Fruit fly (Drosophila melanogaster) whole organism, embryonic: ENCODE results near the gene CG3408.

Source experiments
- CG10321 ChIP-seq: fragments of 200-800 bp; sonication (Bioruptor generic); IDR thresholded peaks from 2 replicates; pipeline ENCODE4 v1.3.6; 2022; ENCODE audit warnings: missing biosample characterization, missing genetic modification characterization
- CG10431 ChIP-seq: fragments of 200-800 bp; sonication (Bioruptor generic); optimal IDR thresholded peaks from 3 replicates; lab custom pipeline; 2018; ENCODE audit warnings: missing biosample characterization, mild to moderate bottlenecking, missing genetic modification characterization
- CG11093 ChIP-seq: fragments of 200-800 bp; sonication (Bioruptor generic); IDR thresholded peaks from 3 replicates; pipeline ENCODE4 v1.3.6; 2022; ENCODE audit warnings: missing biosample characterization, missing genetic modification characterization
- CG11696 ChIP-seq: fragments of 200-800 bp; sonication (Bioruptor generic); IDR thresholded peaks from 2 replicates; pipeline ENCODE4 v1.3.6; 2022; ENCODE audit warnings: missing biosample characterization, missing genetic modification characterization
- CG12391 ChIP-seq: fragments of 200-800 bp; sonication (Bioruptor generic); optimal IDR thresholded peaks from 3 replicates; lab custom pipeline; 2018; ENCODE audit warnings: missing biosample characterization, mild to moderate bottlenecking, missing genetic modification characterization, moderate library complexity
- CG13775 ChIP-seq: fragments of 200-800 bp; sonication (Bioruptor generic); optimal IDR thresholded peaks from 3 replicates; lab custom pipeline; 2017; ENCODE audit warnings: missing biosample characterization, mild to moderate bottlenecking, missing genetic modification characterization
- CG14441 ChIP-seq: fragments of 200-800 bp; sonication (Bioruptor generic); IDR thresholded peaks from 2 replicates; pipeline ENCODE4 v1.3.6; 2022; ENCODE audit warnings: missing biosample characterization, missing genetic modification characterization
- CG15269 ChIP-seq: fragments of 200-800 bp; sonication (Bioruptor generic); optimal IDR thresholded peaks from 2 replicates; lab custom pipeline; 2018; ENCODE audit warnings: missing biosample characterization, mild to moderate bottlenecking, missing genetic modification characterization, moderate library complexity
- CG16863 ChIP-seq: fragments of 200-800 bp; sonication (Bioruptor generic); optimal IDR thresholded peaks from 3 replicates; lab custom pipeline; 2016; ENCODE audit warnings: missing biosample characterization, missing genetic modification characterization
- CG17829 ChIP-seq: fragments of 200-800 bp; optimal IDR thresholded peaks from 2 replicates; lab custom pipeline; 2019; ENCODE audit warnings: missing biosample characterization, mild to moderate bottlenecking, missing genetic modification characterization, moderate library complexity
- CG1792 ChIP-seq: fragments of 200-800 bp; sonication (Bioruptor generic); optimal IDR thresholded peaks from 2 replicates; lab custom pipeline; 2016; ENCODE audit warnings: missing biosample characterization, missing genetic modification characterization
- CG18262 ChIP-seq: fragments of 200-800 bp; optimal IDR thresholded peaks from 3 replicates; lab custom pipeline; 2019; ENCODE audit warnings: missing biosample characterization, mild to moderate bottlenecking, missing genetic modification characterization, moderate library complexity
- CG18599 ChIP-seq: fragments of 200-800 bp; sonication (Bioruptor generic); optimal IDR thresholded peaks from 3 replicates; lab custom pipeline; 2017; ENCODE audit warnings: missing biosample characterization, missing genetic modification characterization, mild to moderate bottlenecking, moderate library complexity, missing genetic modification reagents
- CG34224 ChIP-seq: fragments of 200-800 bp; sonication (Bioruptor generic); IDR thresholded peaks from 3 replicates; pipeline ENCODE4 v1.3.6; 2022; ENCODE audit warnings: missing biosample characterization, missing genetic modification characterization; ENCODE audit not compliant: partially characterized antibody
- CG4617 ChIP-seq: fragments of 200-800 bp; sonication (Bioruptor generic); optimal IDR thresholded peaks from 3 replicates; lab custom pipeline; 2016; ENCODE audit warnings: missing biosample characterization, missing genetic modification characterization, borderline replicate concordance
- CG4854 ChIP-seq: fragments of 200-800 bp; sonication (Bioruptor generic); optimal IDR thresholded peaks from 2 replicates; lab custom pipeline; 2016; ENCODE audit warnings: missing biosample characterization, missing genetic modification characterization, inconsistent platforms
- CG6854 ChIP-seq: fragments of 200-800 bp; sonication (Bioruptor generic); optimal IDR thresholded peaks from 3 replicates; lab custom pipeline; 2017; ENCODE audit warnings: missing biosample characterization, mild to moderate bottlenecking, missing genetic modification characterization
- CG7271 ChIP-seq: fragments of 200-800 bp; sonication (Bioruptor generic); optimal IDR thresholded peaks from 2 replicates; lab custom pipeline; 2018; ENCODE audit warnings: missing biosample characterization, mild to moderate bottlenecking, missing genetic modification characterization, moderate library complexity
- CG8089 ChIP-seq: fragments of 200-800 bp; sonication (Bioruptor generic); optimal IDR thresholded peaks from 3 replicates; lab custom pipeline; 2016; ENCODE audit warnings: missing biosample characterization, missing genetic modification characterization
- CG9932 ChIP-seq: fragments of 200-800 bp; sonication (Bioruptor generic); IDR thresholded peaks from 2 replicates; pipeline ENCODE4 v1.3.6; 2022; ENCODE audit warnings: missing biosample characterization, missing genetic modification characterization
- CoRest ChIP-seq: fragments of 200-800 bp; sonication (Bioruptor generic); optimal IDR thresholded peaks from 3 replicates; lab custom pipeline; 2018; ENCODE audit warnings: missing biosample characterization, mild to moderate bottlenecking, missing genetic modification characterization, moderate library complexity
- D19A ChIP-seq: fragments of 200-800 bp; optimal IDR thresholded peaks from 3 replicates; lab custom pipeline; 2019; ENCODE audit warnings: missing biosample characterization, mild to moderate bottlenecking, missing genetic modification characterization, moderate library complexity
- D19B ChIP-seq: fragments of 200-800 bp; sonication (Bioruptor generic); optimal IDR thresholded peaks from 2 replicates; lab custom pipeline; 2017; ENCODE audit warnings: missing biosample characterization, mild to moderate bottlenecking, missing genetic modification characterization
- Dp ChIP-seq: fragments of 200-800 bp; sonication (Bioruptor generic); optimal IDR thresholded peaks from 2 replicates; lab custom pipeline; 2018; ENCODE audit warnings: missing biosample characterization, mild to moderate bottlenecking, missing genetic modification characterization, moderate library complexity
- Drgx ChIP-seq: fragments of 200-800 bp; sonication (Bioruptor generic); IDR thresholded peaks from 2 replicates; pipeline ENCODE4 v1.3.6; 2022; ENCODE audit warnings: missing biosample characterization, missing genetic modification characterization
- Hey ChIP-seq: fragments of 200-800 bp; sonication (Bioruptor generic); optimal IDR thresholded peaks from 3 replicates; lab custom pipeline; 2018; ENCODE audit warnings: missing biosample characterization, mild to moderate bottlenecking, missing genetic modification characterization
- NK7.1 ChIP-seq: fragments of 200-800 bp; sonication (Bioruptor generic); optimal IDR thresholded peaks from 3 replicates; lab custom pipeline; 2016; ENCODE audit warnings: missing biosample characterization, missing genetic modification characterization
- Nf-YA ChIP-seq: fragments of 200-800 bp; sonication (Bioruptor generic); IDR thresholded peaks from 2 replicates; pipeline ENCODE4 v1.3.6; 2022; ENCODE audit warnings: missing biosample characterization, missing genetic modification characterization
- Optix ChIP-seq: fragments of 200-800 bp; sonication (Bioruptor generic); IDR thresholded peaks from 3 replicates; pipeline ENCODE4 v1.3.6; 2022; ENCODE audit warnings: missing biosample characterization, missing genetic modification characterization
- Side ChIP-seq: fragments of 200-800 bp; sonication (Bioruptor generic); optimal IDR thresholded peaks from 2 replicates; lab custom pipeline; 2016; ENCODE audit warnings: missing biosample characterization, missing genetic modification characterization
- Usf ChIP-seq: fragments of 200-800 bp; sonication (Bioruptor generic); optimal IDR thresholded peaks from 2 replicates; lab custom pipeline; 2017; ENCODE audit warnings: missing genotype, missing biosample characterization, missing genetic modification characterization
- abd-A ChIP-seq: fragments of 200-800 bp; sonication (Bioruptor generic); optimal IDR thresholded peaks from 3 replicates; lab custom pipeline; 2019; ENCODE audit warnings: missing biosample characterization, mild to moderate bottlenecking, missing genetic modification characterization, moderate library complexity
- ash1 ChIP-seq: fragments of 200-800 bp; sonication (Bioruptor generic); optimal IDR thresholded peaks from 2 replicates; lab custom pipeline; 2018; ENCODE audit warnings: missing biosample characterization, mild to moderate bottlenecking, missing genetic modification characterization
- corto ChIP-seq: fragments of 200-800 bp; sonication (Bioruptor generic); optimal IDR thresholded peaks from 2 replicates; lab custom pipeline; 2016; ENCODE audit warnings: missing biosample characterization, mild to moderate bottlenecking, missing genetic modification characterization, moderate library complexity
- crp ChIP-seq, 2 experiments: fragments of 200-800 bp; sonication (Bioruptor generic); optimal IDR thresholded peaks; 2 replicates in 1 of 2; 3 replicates in 1 of 2; lab custom pipeline; 2017; ENCODE audit warnings: missing biosample characterization in 2 of 2, missing genetic modification characterization in 2 of 2, mild to moderate bottlenecking in 1 of 2, moderate library complexity in 1 of 2
- cwo ChIP-seq: fragments of 200-800 bp; sonication (Bioruptor generic); optimal IDR thresholded peaks from 3 replicates; lab custom pipeline; 2017; ENCODE audit warnings: missing biosample characterization, missing genetic modification characterization, mild to moderate bottlenecking, moderate library complexity, missing genetic modification reagents
- ewg ChIP-seq: fragments of 200-800 bp; sonication (Bioruptor generic); optimal IDR thresholded peaks from 3 replicates; lab custom pipeline; 2017; ENCODE audit warnings: mild to moderate bottlenecking, missing biosample characterization, missing genetic modification reagents, missing genetic modification characterization
- gro ChIP-seq: fragments of 200-800 bp; sonication (Bioruptor generic); optimal IDR thresholded peaks from 2 replicates; lab custom pipeline; 2016; ENCODE audit warnings: missing biosample characterization, missing genetic modification characterization
- ind ChIP-seq: fragments of 200-800 bp; sonication (Bioruptor generic); optimal IDR thresholded peaks from 3 replicates; lab custom pipeline; 2016; ENCODE audit warnings: missing biosample characterization, missing genetic modification characterization
- jing ChIP-seq: fragments of 200-800 bp; sonication (Bioruptor generic); optimal IDR thresholded peaks from 2 replicates; lab custom pipeline; 2018; ENCODE audit warnings: missing biosample characterization, mild to moderate bottlenecking, missing genetic modification characterization
- klu ChIP-seq: fragments of 200-800 bp; sonication (Bioruptor generic); IDR thresholded peaks from 2 replicates; pipeline ENCODE4 v1.3.6; 2022; ENCODE audit warnings: missing biosample characterization, missing genetic modification characterization
- luna ChIP-seq: fragments of 200-800 bp; sonication (Bioruptor generic); optimal IDR thresholded peaks from 2 replicates; lab custom pipeline; 2016; ENCODE audit warnings: missing biosample characterization, missing genetic modification characterization
- maf-S ChIP-seq: fragments of 200-800 bp; sonication (Bioruptor generic); optimal IDR thresholded peaks from 2 replicates; lab custom pipeline; 2016; ENCODE audit warnings: missing biosample characterization, missing genetic modification characterization
- otp ChIP-seq: fragments of 200-800 bp; sonication (Bioruptor generic); IDR thresholded peaks from 3 replicates; pipeline ENCODE4, ENCODE4 v1.3.6; 2022; ENCODE audit warnings: missing biosample characterization, missing genetic modification characterization
- run ChIP-seq: fragments of 200-800 bp; sonication (Bioruptor generic); optimal IDR thresholded peaks from 3 replicates; lab custom pipeline; 2018; ENCODE audit warnings: missing biosample characterization, mild to moderate bottlenecking, missing genetic modification characterization
- sim ChIP-seq: fragments of 200-800 bp; sonication (Bioruptor generic); IDR thresholded peaks from 2 replicates; pipeline ENCODE4 v1.3.6; 2022; ENCODE audit warnings: missing biosample characterization, missing genetic modification characterization
- sisA ChIP-seq: fragments of 200-800 bp; sonication (Bioruptor generic); IDR thresholded peaks from 2 replicates; pipeline ENCODE4 v1.3.6; 2022; ENCODE audit warnings: missing biosample characterization, missing genetic modification characterization
- slbo ChIP-seq: fragments of 200-800 bp; sonication (Bioruptor generic); IDR thresholded peaks from 2 replicates; pipeline ENCODE4 v1.3.6; 2022; ENCODE audit warnings: missing biosample characterization, missing genetic modification characterization
- sna ChIP-seq: fragments of 200-800 bp; sonication (Bioruptor generic); IDR thresholded peaks from 2 replicates; pipeline ENCODE4 v1.3.6; 2022; ENCODE audit warnings: missing biosample characterization, missing genetic modification characterization; ENCODE audit not compliant: partially characterized antibody
- tgo ChIP-seq: fragments of 200-800 bp; sonication (Bioruptor generic); IDR thresholded peaks from 3 replicates; pipeline ENCODE4 v1.3.6; 2022; ENCODE audit warnings: missing biosample characterization, missing genetic modification characterization
- tin ChIP-seq: fragments of 200-800 bp; sonication (Bioruptor generic); optimal IDR thresholded peaks from 3 replicates; lab custom pipeline; 2016; ENCODE audit warnings: missing biosample characterization, missing genetic modification characterization

Gene CG3408

dm6 chr3L:9476829-9477228 is 32.6 kb downstream of the CG3408 start, which contains the start of the genes Uch-L5 and Jarid2 (continued):
- no peak for TF ChIP-seq abd-A
- no peak for TF ChIP-seq D19A
- TF ChIP-seq Optix: 0 out of 3 replicates have a peak, but pooled peaks have one; percentile 37
- TF ChIP-seq CG10321: no peak
- TF ChIP-seq CG4854 (GFP tag; lab: Kevin White, UChicago): peak; percentile 17
- TF ChIP-seq CG6854: no peak
- TF ChIP-seq CG13775 (GFP tag; lab: Kevin White, UChicago): no peak
- TF ChIP-seq CG8089 (GFP tag; lab: Kevin White, UChicago): no peak
- peak; percentile 68 for TF ChIP-seq maf-S (GFP tag; lab: Kevin White, UChicago)
- no peak for TF ChIP-seq sim
- no peak for TF ChIP-seq run
- peak; percentile 58 for TF ChIP-seq Side (GFP tag; lab: Kevin White, UChicago)
- no peak for TF ChIP-seq luna (GFP tag; lab: Kevin White, UChicago)
- peak; percentile 49 for TF ChIP-seq sisA
- 0 out of 2 replicates have a peak, but pooled peaks have one; percentile 12 for TF ChIP-seq CG14441 (GFP tag; lab: Robert Waterston, UW)
- no peak for TF ChIP-seq jing (GFP tag; lab: Kevin White, UChicago)
- TF ChIP-seq corto (GFP tag; lab: Kevin White, UChicago): no peak
- peak in 1 of 2 experiments; percentile 27 for TF ChIP-seq crp (GFP tag; optimal IDR thresholded peaks at IDR 0.05; lab: Kevin White, UChicago)
- peak; percentile 43 for TF ChIP-seq CG16863 (GFP tag; lab: Kevin White, UChicago)
- TF ChIP-seq otp (GFP tag; lab: Robert Waterston, UW): no peak
- TF ChIP-seq ewg (GFP tag; lab: Kevin White, UChicago): peak; percentile 49
- TF ChIP-seq D19B: no peak
- TF ChIP-seq CG1792 (GFP tag; lab: Kevin White, UChicago): no peak
- TF ChIP-seq Usf (GFP tag; lab: Kevin White, UChicago): no peak
- no peak for TF ChIP-seq CG15269 (tag; lab: Kevin White, UChicago)
- no peak for TF ChIP-seq cwo (GFP tag; lab: Kevin White, UChicago)
- no peak for TF ChIP-seq sna (GFP tag; lab: Robert Waterston, UW)
- peak; percentile 28 for TF ChIP-seq CoRest
- TF ChIP-seq tin (GFP tag; lab: Kevin White, UChicago): peak; percentile 42
- TF ChIP-seq CG18599: no peak
- peak; percentile 48 for TF ChIP-seq CG7271 (tag; lab: Kevin White, UChicago)
- TF ChIP-seq gro (GFP tag; lab: Kevin White, UChicago): no peak
- no peak for TF ChIP-seq CG18262
- peak; percentile 72 for TF ChIP-seq CG17829
- no peak for TF ChIP-seq CG11696 (GFP tag; lab: Robert Waterston, UW)
- peak; percentile 63 for TF ChIP-seq ind (GFP tag; lab: Kevin White, UChicago)
- peak; percentile 29; the same call in 1 of the 3 replicates for TF ChIP-seq CG34224 (GFP tag; lab: Robert Waterston, UW)
- no peak for TF ChIP-seq CG10431 (GFP tag; lab: Kevin White, UChicago)
- TF ChIP-seq tgo (GFP tag; lab: Robert Waterston, UW): no peak
- no peak for TF ChIP-seq klu (GFP tag; lab: Robert Waterston, UW)
- peak; percentile 46 for TF ChIP-seq ash1 (GFP tag; lab: Kevin White, UChicago)
- no peak for TF ChIP-seq CG11093 (GFP tag; lab: Robert Waterston, UW)
- TF ChIP-seq Hey (tag; lab: Kevin White, UChicago): no peak
- TF ChIP-seq Nf-YA (GFP tag; lab: Robert Waterston, UW): no peak
- TF ChIP-seq CG12391 (tag; lab: Kevin White, UChicago): peak; percentile 54
- peak; percentile 97 for TF ChIP-seq CG4617
- no peak for TF ChIP-seq NK7.1 (GFP tag; lab: Kevin White, UChicago)
- TF ChIP-seq CG9932 (GFP tag; lab: Robert Waterston, UW): peak; percentile 23; the same call in 1 of the 2 replicates
- TF ChIP-seq slbo (GFP tag; lab: Robert Waterston, UW): peak; percentile 68
- peak; percentile 62 for TF ChIP-seq Dp (GFP tag; lab: Kevin White, UChicago)
- peak; percentile 31; the same call in 1 of the 2 replicates for TF ChIP-seq Drgx (GFP tag; lab: Robert Waterston, UW)
